Worm (Caenorhabditis elegans): ENCODE data around the gene Y57A10B.6.

ce11 chrII:12379430-12379829 is 10.5 kb upstream of the Y57A10B.6 start, which contains the start of gene marc-5:
- TF ChIP-seq klf-2 (GFP tag; conservative IDR thresholded peaks at IDR 0.05) (no peak), med-1 (GFP tag; optimal IDR thresholded peaks at IDR 0.05; ENCODE audit: insufficient read depth) (no peak), ztf-23 (GFP tag; IDR thresholded peaks at IDR 0.05) (no peak), tab-1 (GFP tag; IDR thresholded peaks at IDR 0.05) (no peak), T22C8.4 (GFP tag; IDR thresholded peaks at IDR 0.05) (no peak), cog-1 (tag; optimal IDR thresholded peaks at IDR 0.05) (no peak), flt-1 (GFP tag; IDR thresholded peaks at IDR 0.05) (no peak), ztf-29 (GFP tag; IDR thresholded peaks at IDR 0.05) (no peak), ref-1 (GFP tag; conservative IDR thresholded peaks at IDR 0.05) (no peak)
